Worm (Caenorhabditis elegans) whole organism, late embryonic: ENCODE data around the gene mrpl-55.

ENCODE experiments used
- ama-1 ChIP-seq: fragments of 150-350 bp; optimal IDR thresholded peaks from 2 replicates; lab custom pipeline; 2014
- ceh-22 ChIP-seq: sonication (generic microtip); optimal IDR thresholded peaks from 2 replicates; lab custom pipeline; 2017; ENCODE audit warnings: missing biosample characterization, missing genetic modification characterization
- ceh-31 ChIP-seq: sonication (generic microtip); optimal IDR thresholded peaks from 2 replicates; lab custom pipeline; 2016; ENCODE audit warnings: missing genetic modification characterization, missing compliant biosample characterization
- ceh-9 ChIP-seq: sonication (generic microtip); optimal IDR thresholded peaks from 2 replicates; lab custom pipeline; 2016; ENCODE audit warnings: mild to moderate bottlenecking, missing genetic modification characterization, inconsistent platforms, missing compliant biosample characterization
- che-1 ChIP-seq: sonication (generic microtip); optimal IDR thresholded peaks from 2 replicates; lab custom pipeline; 2016; ENCODE audit warnings: mild to moderate bottlenecking, missing genetic modification characterization, missing compliant biosample characterization
- fkh-10 ChIP-seq: fragments of 150-350 bp; optimal IDR thresholded peaks from 2 replicates; lab custom pipeline; 2014; ENCODE audit warnings: missing biosample characterization, missing genetic modification reagents, missing genetic modification characterization
- fkh-6 ChIP-seq: sonication (generic microtip); optimal IDR thresholded peaks from 2 replicates; lab custom pipeline; 2016; ENCODE audit warnings: missing genetic modification characterization, missing compliant biosample characterization
- lin-11 ChIP-seq: fragments of 200-800 bp; sonication (Bioruptor generic); optimal IDR thresholded peaks from 2 replicates; lab custom pipeline; 2018; ENCODE audit warnings: mild to moderate bottlenecking, missing genetic modification characterization, missing compliant biosample characterization
- pax-1 ChIP-seq: fragments of 150-350 bp; optimal IDR thresholded peaks from 2 replicates; lab custom pipeline; 2014; ENCODE audit warnings: missing biosample characterization, missing genetic modification characterization
- pqm-1 ChIP-seq: sonication (generic microtip); optimal IDR thresholded peaks from 2 replicates; lab custom pipeline; 2016; ENCODE audit warnings: missing genetic modification characterization, missing compliant biosample characterization
- pros-1 ChIP-seq: fragments of 150-350 bp; optimal IDR thresholded peaks from 2 replicates; lab custom pipeline; 2014; ENCODE audit warnings: missing biosample characterization, missing genetic modification reagents, missing genetic modification characterization
- sox-4 ChIP-seq: sonication (generic microtip); optimal IDR thresholded peaks from 2 replicates; lab custom pipeline; 2017; ENCODE audit warnings: mild to moderate bottlenecking, missing genetic modification characterization, inconsistent platforms, missing compliant biosample characterization
- tbx-7 ChIP-seq: sonication (generic microtip); optimal IDR thresholded peaks from 2 replicates; lab custom pipeline; 2016; ENCODE audit warnings: missing genotype, missing genetic modification characterization, missing compliant biosample characterization
- unc-86 ChIP-seq: sonication (generic microtip); optimal IDR thresholded peaks from 2 replicates; lab custom pipeline; 2016; ENCODE audit warnings: missing genetic modification characterization, missing compliant biosample characterization

DNA sequence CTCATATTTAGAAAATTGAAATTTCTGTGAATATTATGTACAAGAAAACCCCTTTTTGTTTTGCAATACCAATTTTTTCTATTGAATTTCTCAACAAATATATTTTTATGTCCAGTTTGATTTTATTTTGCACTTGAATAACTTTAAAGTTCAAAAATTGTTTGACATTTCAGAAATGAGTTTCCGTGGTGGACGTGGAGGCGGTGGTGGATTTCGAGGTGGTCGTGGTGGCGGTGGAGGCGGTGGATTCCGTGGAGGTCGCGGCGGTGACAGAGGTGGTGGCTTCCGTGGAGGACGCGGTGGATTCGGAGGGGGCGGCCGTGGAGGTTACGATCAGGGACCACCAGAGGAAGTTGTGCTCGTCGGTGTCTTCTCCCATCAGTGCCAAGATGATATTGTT is 17.8 kb upstream of the mrpl-55 start, which contains the start of gene garr-1:
- TF ChIP-seq pqm-1 (tag; lab: Kevin White, UChicago) (no peak), fkh-6 (tag; lab: Kevin White, UChicago) (no peak), pros-1 (tag; lab: Kevin White, UChicago) (no peak), fkh-10 (GFP tag; lab: Kevin White, UChicago) (no peak), ama-1 (lab: Kevin White, UChicago) (no peak), che-1 (no peak), sox-4 (tag; lab: Kevin White, UChicago) (no peak), ceh-31 (tag; lab: Kevin White, UChicago) (no peak), lin-11 (tag; lab: Kevin White, UChicago) (no peak), ceh-9 (tag; lab: Kevin White, UChicago) (no peak), ceh-22 (tag; lab: Kevin White, UChicago) (no peak), tbx-7 (no peak), unc-86 (no peak), pax-1 (tag; lab: Kevin White, UChicago) (no peak)
